Worm (Caenorhabditis elegans) whole organism, L4 larva: ENCODE data around the gene K03H1.11.

Source experiments
- dpl-1 ChIP-seq: fragments of 150-350 bp; optimal IDR thresholded peaks from 2 replicates; lab custom pipeline; 2014; ENCODE audit warnings: missing biosample characterization, missing genetic modification reagents, missing genetic modification characterization
- gei-8 ChIP-seq: fragments of 200-800 bp; sonication (Bioruptor generic); optimal IDR thresholded peaks from 2 replicates; lab custom pipeline; 2018; ENCODE audit warnings: mild to moderate bottlenecking, missing genetic modification characterization, missing compliant biosample characterization
- hlh-30 ChIP-seq: sonication (generic microtip); optimal IDR thresholded peaks from 2 replicates; lab custom pipeline; 2017; ENCODE audit warnings: antibody characterized with exemption, mild to moderate bottlenecking, missing genetic modification characterization, missing compliant biosample characterization; ENCODE audit not compliant: insufficient read depth
- lin-13 ChIP-seq: fragments of 150-350 bp; optimal IDR thresholded peaks from 2 replicates; lab custom pipeline; 2014; ENCODE audit warnings: missing biosample characterization, missing genetic modification reagents, missing genetic modification characterization
- mep-1 ChIP-seq: fragments of 150-350 bp; sonication (generic microtip); optimal IDR thresholded peaks from 3 replicates; lab custom pipeline; 2014; ENCODE audit warnings: missing biosample characterization, missing genetic modification characterization
- php-3 ChIP-seq: fragments of 200-800 bp; sonication (Bioruptor generic); IDR thresholded peaks from 2 replicates; pipeline ENCODE4 v1.3.6; 2022; ENCODE audit warnings: missing genetic modification reagents, missing genetic modification characterization, missing compliant biosample characterization
- vab-7 ChIP-seq: fragments of 200-800 bp; sonication (Bioruptor generic); IDR thresholded peaks from 2 replicates; pipeline ENCODE4 v1.3.6; 2022; ENCODE audit warnings: missing genetic modification reagents, missing genetic modification characterization, missing compliant biosample characterization

DNA sequence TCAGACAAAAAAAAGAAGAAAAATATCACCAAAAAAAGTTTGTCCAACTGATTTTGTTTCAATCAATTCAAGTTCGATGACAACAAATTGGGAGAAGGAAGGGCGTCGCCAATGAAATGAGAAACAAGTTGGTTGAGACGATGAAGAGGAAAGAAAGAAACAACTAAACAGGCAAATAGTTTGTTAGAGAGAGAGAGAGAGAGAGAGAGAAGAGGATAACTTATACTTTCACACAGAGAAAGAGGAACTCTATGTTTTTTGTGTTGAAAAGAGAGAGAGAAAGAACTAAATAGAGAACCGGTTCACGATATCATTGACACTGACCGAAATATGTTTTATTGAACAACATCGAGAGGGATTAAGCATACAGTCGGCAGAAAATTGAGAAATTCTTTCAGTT lies 44.2 kb downstream of the K03H1.11 start:
- TF ChIP-seq vab-7 (GFP tag; lab: Robert Waterston, UW) (no peak), lin-13 (no peak), mep-1 (no peak), php-3 (GFP tag; lab: Robert Waterston, UW) (no peak), gei-8 (GFP tag; lab: Kevin White, UChicago) (no peak), dpl-1 (GFP tag; lab: Kevin White, UChicago) (no peak), hlh-30 (tag; lab: Kevin White, UChicago) (no peak)
